Worm (Caenorhabditis elegans) whole organism, L1 larva: ENCODE measurements around the gene T09F3.7.
A peak's percentile ranks its signal among the peaks of the same experiment; 100 is the strongest.

Experiments
- C04F5.9 ChIP-seq: sonication (generic microtip); optimal IDR thresholded peaks from 2 replicates; lab custom pipeline; 2016; ENCODE audit warnings: missing genetic modification characterization, missing compliant biosample characterization
- C16A3.4 ChIP-seq: fragments of 150-350 bp; optimal IDR thresholded peaks from 2 replicates; lab custom pipeline; 2014; ENCODE audit warnings: missing biosample characterization, missing genetic modification characterization
- F16B12.6 ChIP-seq: fragments of 150-350 bp; optimal IDR thresholded peaks from 2 replicates; lab custom pipeline; 2014; ENCODE audit warnings: missing biosample characterization, missing genetic modification characterization
- aha-1 ChIP-seq: fragments of 150-350 bp; optimal IDR thresholded peaks from 2 replicates; lab custom pipeline; 2014; ENCODE audit warnings: missing biosample characterization, missing genetic modification characterization
- alr-1 ChIP-seq: fragments of 200-800 bp; sonication (Bioruptor generic); optimal IDR thresholded peaks from 2 replicates; lab custom pipeline; 2018; ENCODE audit warnings: borderline replicate concordance, mild to moderate bottlenecking, missing genetic modification characterization, missing compliant biosample characterization
- blmp-1 ChIP-seq: fragments of 150-350 bp; optimal IDR thresholded peaks from 2 replicates; lab custom pipeline; 2014; ENCODE audit warnings: missing biosample characterization, missing genetic modification characterization
- ceh-63 ChIP-seq: fragments of 200-800 bp; sonication (Bioruptor generic); optimal IDR thresholded peaks from 2 replicates; lab custom pipeline; 2018; ENCODE audit warnings: mild to moderate bottlenecking, missing genetic modification characterization, missing compliant biosample characterization
- ceh-82 ChIP-seq, 3 experiments: fragments of 150-350 bp in 1 of 3; sonication (generic microtip) in 2 of 3; optimal IDR thresholded peaks; 2 replicates each; lab custom pipeline; 2014 to 2017; ENCODE audit warnings: missing biosample characterization in 3 of 3, missing genetic modification characterization in 3 of 3
- dpl-1 ChIP-seq, 3 experiments: fragments of 150-350 bp in 2 of 3; sonication (generic microtip) in 1 of 3; optimal IDR thresholded peaks; 2 replicates each; lab custom pipeline; 2014 to 2017; ENCODE audit warnings: missing biosample characterization in 3 of 3, missing genetic modification characterization in 3 of 3, missing genetic modification reagents in 3 of 3
- efl-1 ChIP-seq, 4 experiments: fragments of 150-350 bp; optimal IDR thresholded peaks in 3 of 4; peaks in 1 of 4; 1 replicate in 1 of 4; 2 replicates in 3 of 4; lab custom pipeline; 2014; ENCODE audit warnings: missing biosample characterization in 2 of 4, missing genetic modification characterization in 2 of 4, missing genetic modification reagents in 2 of 4
- egl-13 ChIP-seq: sonication (generic microtip); optimal IDR thresholded peaks from 2 replicates; lab custom pipeline; 2016; ENCODE audit warnings: missing genotype, missing genetic modification reagents, missing genetic modification characterization, missing compliant biosample characterization
- elt-2 ChIP-seq: sonication (generic microtip); optimal IDR thresholded peaks from 2 replicates; lab custom pipeline; 2016; ENCODE audit warnings: missing genetic modification characterization, mild to moderate bottlenecking, inconsistent platforms, missing compliant biosample characterization, missing genetic modification reagents
- elt-3 ChIP-seq, 6 experiments: fragments of 150-350 bp in 1 of 6; sonication (generic microtip); optimal IDR thresholded peaks; 2 replicates each; lab custom pipeline; 2017 to 2018; ENCODE audit warnings: missing biosample characterization in 6 of 6, missing genetic modification characterization in 6 of 6, inconsistent platforms in 1 of 6
- fkh-10 ChIP-seq: sonication (generic microtip); optimal IDR thresholded peaks from 2 replicates; lab custom pipeline; 2017; ENCODE audit warnings: missing biosample characterization, missing genetic modification reagents, missing genetic modification characterization
- fkh-4 ChIP-seq: sonication (generic microtip); optimal IDR thresholded peaks from 2 replicates; lab custom pipeline; 2016; ENCODE audit warnings: missing compliant biosample characterization, missing genetic modification characterization, borderline replicate concordance
- fkh-8 ChIP-seq: sonication (generic microtip); optimal IDR thresholded peaks from 2 replicates; lab custom pipeline; 2016; ENCODE audit warnings: mild to moderate bottlenecking, missing genetic modification characterization, missing compliant biosample characterization
- fos-1 ChIP-seq: fragments of 150-350 bp; optimal IDR thresholded peaks from 2 replicates; lab custom pipeline; 2014; ENCODE audit warnings: missing biosample characterization, missing genetic modification characterization
- grh-1 ChIP-seq: fragments of 200-800 bp; sonication (Bioruptor generic); IDR thresholded peaks from 2 replicates; pipeline ENCODE4 v1.3.6; 2022; ENCODE audit warnings: missing genetic modification reagents, missing genetic modification characterization, missing compliant biosample characterization
- hlh-17 ChIP-seq: fragments of 200-800 bp; sonication (Bioruptor generic); optimal IDR thresholded peaks from 2 replicates; lab custom pipeline; 2018; ENCODE audit warnings: missing genetic modification characterization, mild to moderate bottlenecking, missing compliant biosample characterization, moderate library complexity, borderline replicate concordance
- hlh-4 ChIP-seq: sonication (generic microtip); optimal IDR thresholded peaks from 2 replicates; lab custom pipeline; 2016; ENCODE audit warnings: mild to moderate bottlenecking, missing genetic modification characterization, missing compliant biosample characterization
- irx-1 ChIP-seq: sonication (generic microtip); optimal IDR thresholded peaks from 2 replicates; lab custom pipeline; 2016; ENCODE audit warnings: missing genetic modification characterization, missing compliant biosample characterization
- jun-1 ChIP-seq: fragments of 150-350 bp; optimal IDR thresholded peaks from 2 replicates; lab custom pipeline; 2014; ENCODE audit warnings: missing biosample characterization, missing genetic modification reagents, missing genetic modification characterization
- lin-14 ChIP-seq: fragments of 200-800 bp; sonication (Bioruptor generic); optimal IDR thresholded peaks from 2 replicates; lab custom pipeline; 2018; ENCODE audit warnings: mild to moderate bottlenecking, missing genetic modification characterization, moderate library complexity, missing compliant biosample characterization
- lin-15B ChIP-seq: fragments of 150-350 bp; sonication (generic microtip); optimal IDR thresholded peaks from 3 replicates; lab custom pipeline; 2014; ENCODE audit warnings: missing biosample characterization, missing genetic modification characterization
- lin-35 ChIP-seq, 2 experiments: fragments of 150-350 bp; optimal IDR thresholded peaks; 2 replicates each; lab custom pipeline; 2014; ENCODE audit warnings: missing biosample characterization in 2 of 2, missing genetic modification characterization in 2 of 2, missing genetic modification reagents in 2 of 2
- lsy-2 ChIP-seq, 2 experiments: fragments of 150-350 bp; optimal IDR thresholded peaks; 2 replicates each; lab custom pipeline; 2014; ENCODE audit warnings: missing biosample characterization in 2 of 2, missing genetic modification characterization in 2 of 2
- mep-1 ChIP-seq: fragments of 150-350 bp; optimal IDR thresholded peaks from 2 replicates; lab custom pipeline; 2014; ENCODE audit warnings: missing biosample characterization, missing genetic modification characterization
- nhr-20 ChIP-seq: sonication (generic microtip); optimal IDR thresholded peaks from 2 replicates; lab custom pipeline; 2016; ENCODE audit warnings: mild to moderate bottlenecking, missing genetic modification characterization, missing compliant biosample characterization
- nhr-71 ChIP-seq: sonication (generic microtip); optimal IDR thresholded peaks from 2 replicates; lab custom pipeline; 2016; ENCODE audit warnings: mild to moderate bottlenecking, missing genetic modification characterization, moderate library complexity, missing compliant biosample characterization
- nhr-84 ChIP-seq: sonication (generic microtip); optimal IDR thresholded peaks from 2 replicates; lab custom pipeline; 2017; ENCODE audit warnings: missing biosample characterization, missing genetic modification characterization
- nhr-85 ChIP-seq: sonication (generic microtip); peaks from one replicate; lab custom pipeline; 2016; ENCODE audit warnings: missing genetic modification characterization, inconsistent platforms, missing compliant biosample characterization
- pag-3 ChIP-seq: sonication (generic microtip); optimal IDR thresholded peaks from 2 replicates; lab custom pipeline; 2017; ENCODE audit warnings: missing genetic modification characterization, mild to moderate bottlenecking, missing compliant biosample characterization, antibody characterized with exemption, borderline replicate concordance; ENCODE audit not compliant: insufficient read depth
- pqm-1 ChIP-seq: sonication (generic microtip); optimal IDR thresholded peaks from 3 replicates; lab custom pipeline; 2017; ENCODE audit warnings: missing biosample characterization, missing genetic modification characterization
- rnt-1 ChIP-seq: sonication (generic microtip); optimal IDR thresholded peaks from 2 replicates; lab custom pipeline; 2016; ENCODE audit warnings: mild to moderate bottlenecking, missing genetic modification characterization, moderate library complexity, missing compliant biosample characterization
- skn-1 ChIP-seq: fragments of 150-350 bp; optimal IDR thresholded peaks from 2 replicates; lab custom pipeline; 2014; ENCODE audit warnings: missing biosample characterization, missing genetic modification characterization
- snu-23 ChIP-seq: sonication (generic microtip); optimal IDR thresholded peaks from 2 replicates; lab custom pipeline; 2016; ENCODE audit warnings: missing genetic modification characterization, missing compliant biosample characterization
- sox-4 ChIP-seq: sonication (generic microtip); optimal IDR thresholded peaks from 2 replicates; lab custom pipeline; 2016; ENCODE audit warnings: missing genetic modification characterization, missing compliant biosample characterization
- sptf-1 ChIP-seq: fragments of 150-350 bp; optimal IDR thresholded peaks from 2 replicates; lab custom pipeline; 2014; ENCODE audit warnings: missing biosample characterization, missing genetic modification characterization
- tbx-2 ChIP-seq: sonication (generic microtip); optimal IDR thresholded peaks from 2 replicates; lab custom pipeline; 2016; ENCODE audit warnings: missing genetic modification characterization, missing compliant biosample characterization
- tlp-1 ChIP-seq: fragments of 150-350 bp; optimal IDR thresholded peaks from 2 replicates; lab custom pipeline; 2014; ENCODE audit warnings: missing biosample characterization, missing genetic modification characterization
- unc-30 ChIP-seq: sonication (generic microtip); optimal IDR thresholded peaks from 2 replicates; lab custom pipeline; 2017; ENCODE audit warnings: missing biosample characterization, missing genetic modification characterization
- unc-62 ChIP-seq: fragments of 150-350 bp; optimal IDR thresholded peaks from 2 replicates; lab custom pipeline; 2014; ENCODE audit warnings: missing biosample characterization, missing genetic modification reagents, missing genetic modification characterization
- unc-98 ChIP-seq: fragments of 200-800 bp; sonication (Bioruptor generic); IDR thresholded peaks from 2 replicates; pipeline ENCODE4 v1.3.6; 2022; ENCODE audit warnings: missing genetic modification characterization, missing compliant biosample characterization
- ztf-4 ChIP-seq: fragments of 150-350 bp; optimal IDR thresholded peaks from 2 replicates; lab custom pipeline; 2014; ENCODE audit warnings: missing biosample characterization, missing genetic modification characterization

Gene T09F3.7

ce11 chrII:10390250-10390821, 632 bp upstream of the T09F3.7 start (continued):
- TF ChIP-seq sptf-1 (no peak), unc-98 (no peak), mep-1 (tag; lab: Kevin White, UChicago) (peak; percentile 17), ztf-4 (tag; lab: Kevin White, UChicago) (peak; percentile 46), lsy-2 (tag; optimal IDR thresholded peaks at IDR 0.05; lab: Kevin White, UChicago) (peak; percentile 52 to 60), nhr-85 (peak; percentile 79), lin-35 (GFP tag; optimal IDR thresholded peaks at IDR 0.05; lab: Kevin White, UChicago) (peak in 1 of 2 experiments; percentile 76), fos-1 (tag; lab: Kevin White, UChicago) (peak; percentile 32), unc-30 (tag; lab: Kevin White, UChicago) (no peak), pqm-1 (tag; lab: Kevin White, UChicago) (no peak), tbx-2 (tag; lab: Kevin White, UChicago) (peak; percentile 46)

- TF ChIP-seq fkh-4 (no peak), fkh-10 (GFP tag; lab: Kevin White, UChicago) (no peak), nhr-71 (tag; lab: Kevin White, UChicago) (no peak), C16A3.4 (tag; lab: Kevin White, UChicago) (no peak), aha-1 (no peak), C04F5.9 (no peak), efl-1 (optimal IDR thresholded peaks at IDR 0.05; lab: Kevin White, UChicago) (no peak), efl-1 (GFP tag; optimal IDR thresholded peaks at IDR 0.05 in 1 of 2; lab: Kevin White, UChicago) (peak in 1 of 2 experiments; percentile 78), ceh-63 (GFP tag; lab: Kevin White, UChicago) (no peak), snu-23 (GFP tag; lab: Kevin White, UChicago) (no peak), tbx-2 (tag; lab: Kevin White, UChicago) (no peak), nhr-84 (tag; lab: Kevin White, UChicago) (no peak), lin-15B (tag; lab: Kevin White, UChicago) (no peak), alr-1 (no peak), elt-2 (tag; lab: Kevin White, UChicago) (peak; percentile 20)
Measured at ce11 chrII:10393282-10394179, 2.6 kb downstream of the T09F3.7 start, which contains the start of gene gpd-1. TSS of gene gpd-1 (plus strand) at chrII:10394129.

- TF ChIP-seq lin-14 (GFP tag; lab: Kevin White, UChicago): peak; percentile 71
- TF ChIP-seq grh-1 (GFP tag; lab: Robert Waterston, UW): peak; percentile 34; the same call in 1 of the 2 replicates
- TF ChIP-seq fkh-8 (tag; lab: Kevin White, UChicago): peak; percentile 59
- peak; percentile 42 for TF ChIP-seq hlh-4 (tag; lab: Kevin White, UChicago)
- no peak for TF ChIP-seq sptf-1
- peak; percentile 82 for TF ChIP-seq tbx-2 (tag; lab: Kevin White, UChicago)
- peak; percentile 84 for TF ChIP-seq sox-4 (tag; lab: Kevin White, UChicago)
- no peak for TF ChIP-seq pag-3 (tag; lab: Kevin White, UChicago)
- peak; percentile 96 for TF ChIP-seq rnt-1 (tag; lab: Kevin White, UChicago)
- TF ChIP-seq F16B12.6 (tag; lab: Kevin White, UChicago): peak; percentile 23
- TF ChIP-seq elt-3 (tag; optimal IDR thresholded peaks at IDR 0.05; lab: Kevin White, UChicago): peak in 1 of 6 experiments; percentile 35
- peak; percentile 72 for TF ChIP-seq mep-1 (tag; lab: Kevin White, UChicago)
- peak; percentile 58 for TF ChIP-seq blmp-1 (tag; lab: Kevin White, UChicago)
- no peak for TF ChIP-seq hlh-17 (GFP tag; lab: Kevin White, UChicago)
- TF ChIP-seq jun-1 (tag; lab: Kevin White, UChicago): no peak
- peak; percentile 58 to 66 for TF ChIP-seq lin-35 (GFP tag; optimal IDR thresholded peaks at IDR 0.05; lab: Kevin White, UChicago)
- peak; percentile 82 for TF ChIP-seq irx-1 (tag; lab: Kevin White, UChicago)
- peak; percentile 92 for TF ChIP-seq nhr-20 (tag; lab: Kevin White, UChicago)
- peak; percentile 28 for TF ChIP-seq lin-15B (tag; lab: Kevin White, UChicago)
- TF ChIP-seq nhr-71 (tag; lab: Kevin White, UChicago): peak; percentile 87
- peak in 1 of 3 experiments; percentile 38 for TF ChIP-seq ceh-82 (tag; optimal IDR thresholded peaks at IDR 0.05; lab: Kevin White, UChicago)
- TF ChIP-seq unc-62 (GFP tag; lab: Kevin White, UChicago): no peak
- peak; percentile 42 for TF ChIP-seq skn-1 (tag; lab: Kevin White, UChicago)
- TF ChIP-seq tlp-1 (tag; lab: Kevin White, UChicago): no peak
- TF ChIP-seq alr-1: no peak
- TF ChIP-seq lsy-2 (tag; optimal IDR thresholded peaks at IDR 0.05; lab: Kevin White, UChicago): peak; percentile 72 to 76
- TF ChIP-seq elt-2 (tag; lab: Kevin White, UChicago): peak; percentile 56
- peak; percentile 44 to 68 (median 60) for TF ChIP-seq dpl-1 (GFP tag; optimal IDR thresholded peaks at IDR 0.05; lab: Kevin White, UChicago)
- peak; percentile 79 for TF ChIP-seq snu-23 (GFP tag; lab: Kevin White, UChicago)
- peak; percentile 68 for TF ChIP-seq egl-13
Measured at ce11 chrII:10395303-10395757, 4.4 kb downstream of the T09F3.7 start, which contains the start of gene T09F3.4. TSS of gene T09F3.4 (plus strand) at chrII:10395707.
